Fruit fly (Drosophila melanogaster) whole organism, wandering third instar larva: Measurements from ENCODE around the gene CG7560.

ENCODE experiments used
- OdsH ChIP-seq: fragments of 200-800 bp; sonication (Bioruptor generic); optimal IDR thresholded peaks from 2 replicates; lab custom pipeline; 2016; ENCODE audit warnings: missing biosample characterization, mild to moderate bottlenecking, missing genetic modification characterization
- Vsx2 ChIP-seq: fragments of 200-300, 225-300 bp; sonication (Bioruptor generic); optimal IDR thresholded peaks from 2 replicates; lab custom pipeline; 2018; ENCODE audit warnings: missing biosample characterization, missing genetic modification characterization; ENCODE audit not compliant: partially characterized antibody
- br ChIP-seq: fragments of 200-800 bp; sonication (Bioruptor generic); optimal IDR thresholded peaks from 2 replicates; lab custom pipeline; 2016; ENCODE audit warnings: missing biosample characterization, missing genetic modification characterization
- fru ChIP-seq: fragments of 200-800 bp; sonication (Bioruptor generic); optimal IDR thresholded peaks from 3 replicates; lab custom pipeline; 2016; ENCODE audit warnings: missing biosample characterization, mild to moderate bottlenecking, missing genetic modification characterization
- h ChIP-seq: fragments of 200-800 bp; sonication (Bioruptor generic); optimal IDR thresholded peaks from 3 replicates; lab custom pipeline; 2016; ENCODE audit warnings: missing biosample characterization, mild to moderate bottlenecking, missing genetic modification characterization
- pan ChIP-seq: fragments of >200 bp; optimal IDR thresholded peaks from 2 replicates; lab custom pipeline; 2017
- psq ChIP-seq: fragments of 200-800 bp; sonication (Bioruptor generic); optimal IDR thresholded peaks from 3 replicates; lab custom pipeline; 2017; ENCODE audit warnings: missing biosample characterization, mild to moderate bottlenecking, missing genetic modification characterization, moderate library complexity
- sage ChIP-seq: fragments of 200-800 bp; sonication (Bioruptor generic); optimal IDR thresholded peaks from 2 replicates; lab custom pipeline; 2016; ENCODE audit warnings: missing biosample characterization, mild to moderate bottlenecking, missing genetic modification characterization

DNA sequence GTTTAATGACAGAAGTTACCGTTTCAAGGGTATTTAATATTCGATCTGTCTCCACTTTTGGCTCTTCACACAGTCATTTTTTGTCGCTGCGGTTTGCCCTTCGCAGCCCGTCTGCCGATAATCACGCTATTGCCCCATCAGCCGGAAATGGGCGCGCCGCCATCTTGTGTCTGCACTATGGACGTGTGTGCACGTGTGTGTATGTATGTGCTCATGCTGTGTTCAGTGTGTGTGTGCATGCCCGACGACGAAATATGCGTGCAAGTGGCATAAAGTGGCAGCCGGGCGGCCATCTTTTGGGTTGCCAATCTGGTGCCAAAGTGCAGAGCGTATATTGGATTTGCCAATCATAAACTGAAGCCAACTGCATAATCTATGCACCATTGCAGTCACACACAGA is 29.5 kb downstream of the CG7560 start:
- TF ChIP-seq sage (GFP tag; lab: Kevin White, UChicago) (no peak), Vsx2 (GFP tag; lab: Kevin White, UChicago) (no peak), OdsH (GFP tag; lab: Kevin White, UChicago) (no peak), psq (GFP tag; lab: Kevin White, UChicago) (no peak), br (GFP tag; lab: Kevin White, UChicago) (no peak), h (no peak), fru (no peak), pan (lab: Kevin White, UChicago) (no peak)
